Worm (Caenorhabditis elegans) whole organism, L4/young adult: Measurements from ENCODE around the gene cbd-1.

Experiments used
- dao-5 ChIP-seq: sonication (generic microtip); optimal IDR thresholded peaks from 2 replicates; lab custom pipeline; 2016; ENCODE audit warnings: missing genotype, missing genetic modification characterization, moderate library complexity, missing compliant biosample characterization
- him-1 ChIP-seq: sonication (generic microtip); optimal IDR thresholded peaks from 2 replicates; lab custom pipeline; 2016; ENCODE audit warnings: missing genotype, missing genetic modification reagents, missing genetic modification characterization, missing compliant biosample characterization

ce11 chrIV:11410084-11410483, 37.3 kb downstream of the cbd-1 start, which contains the start of gene gfat-2:
- TF ChIP-seq dao-5 (tag; lab: Kevin White, UChicago) = no peak
- no peak for TF ChIP-seq him-1 (tag; lab: Kevin White, UChicago)
